Worm (Caenorhabditis elegans) whole organism, midembryonic: ENCODE measurements around the gene C23H4.8.

Experiments used
- T22C8.4 ChIP-seq: fragments of 200-800 bp; sonication (Bioruptor generic); IDR thresholded peaks from 2 replicates; pipeline ENCODE4 v1.3.6; 2022; ENCODE audit warnings: missing genetic modification characterization, missing compliant biosample characterization
- cog-1 ChIP-seq: sonication (generic microtip); optimal IDR thresholded peaks from 2 replicates; lab custom pipeline; 2016; ENCODE audit warnings: missing genetic modification characterization, missing compliant biosample characterization
- flt-1 ChIP-seq: fragments of 200-800 bp; sonication (Bioruptor generic); IDR thresholded peaks from 2 replicates; pipeline ENCODE4 v1.3.6; 2022; ENCODE audit warnings: missing genetic modification characterization, missing compliant biosample characterization
- klf-2 ChIP-seq: fragments of 200-800 bp; sonication (Bioruptor generic); conservative IDR thresholded peaks from 2 replicates; pipeline ENCODE4 v1.3.6; 2022; ENCODE audit warnings: missing genetic modification reagents, missing genetic modification characterization, missing compliant biosample characterization
- med-1 ChIP-seq: sonication (generic microtip); optimal IDR thresholded peaks from 2 replicates; lab custom pipeline; 2017; ENCODE audit warnings: missing genetic modification characterization, mild to moderate bottlenecking, missing compliant biosample characterization, antibody characterized with exemption, missing genetic modification reagents; ENCODE audit not compliant: insufficient read depth
- ref-1 ChIP-seq: fragments of 200-800 bp; sonication (Bioruptor generic); conservative IDR thresholded peaks from 2 replicates; pipeline ENCODE4 v1.3.6; 2022; ENCODE audit warnings: missing genetic modification reagents, missing genetic modification characterization, missing compliant biosample characterization
- tab-1 ChIP-seq: fragments of 200-800 bp; sonication (Bioruptor generic); IDR thresholded peaks from 2 replicates; pipeline ENCODE4 v1.3.6; 2022; ENCODE audit warnings: missing genetic modification characterization, missing compliant biosample characterization
- ztf-23 ChIP-seq: fragments of 200-800 bp; sonication (Bioruptor generic); IDR thresholded peaks from 2 replicates; pipeline ENCODE4 v1.3.6; 2022; ENCODE audit warnings: missing genetic modification reagents, missing genetic modification characterization, missing compliant biosample characterization
- ztf-29 ChIP-seq: fragments of 200-800 bp; sonication (Bioruptor generic); IDR thresholded peaks from 2 replicates; pipeline ENCODE4 v1.3.6; 2022; ENCODE audit warnings: missing genetic modification reagents, missing genetic modification characterization, missing compliant biosample characterization

C23H4.8 gene

DNA sequence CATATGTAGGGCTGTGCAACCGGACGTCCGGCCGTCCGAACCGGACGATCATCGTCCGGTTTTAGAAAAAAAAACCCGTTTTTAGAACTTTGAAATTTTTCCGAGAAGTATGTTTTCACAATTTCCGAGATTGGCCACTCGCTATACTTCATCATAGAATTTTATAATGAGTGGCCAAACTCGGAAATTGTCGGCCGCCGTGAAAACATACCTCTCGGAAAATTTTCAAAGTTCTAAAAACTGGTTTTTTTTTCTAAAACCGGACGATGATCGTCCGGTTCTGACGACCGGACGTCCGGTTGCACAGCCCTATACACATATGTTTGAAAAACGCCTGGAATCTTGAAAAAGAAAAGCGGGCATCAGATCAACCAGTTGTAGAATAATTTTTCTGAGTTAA lies 10.1 kb downstream of the C23H4.8 start:
- no peak for TF ChIP-seq flt-1

ce11 chrX:12229651-12230050 lies 12.6 kb downstream of the C23H4.8 start, which contains the start of gene cest-7:
Gene cest-7, plus strand, starts transcription at chrX:12229951.
- no peak for TF ChIP-seq ztf-29 (GFP tag; lab: Robert Waterston, UW)
- TF ChIP-seq ref-1 (GFP tag; lab: Robert Waterston, UW), result no peak
- TF ChIP-seq cog-1 (tag; lab: Kevin White, UChicago), result no peak
- TF ChIP-seq ztf-23, result no peak
- no peak for TF ChIP-seq klf-2 (GFP tag; lab: Robert Waterston, UW)
- TF ChIP-seq flt-1, result no peak
- no peak for TF ChIP-seq T22C8.4 (GFP tag; lab: Robert Waterston, UW)
- no peak for TF ChIP-seq med-1 (GFP tag; lab: Kevin White, UChicago)
- TF ChIP-seq tab-1 (GFP tag; lab: Robert Waterston, UW), result no peak

- no peak for TF ChIP-seq ref-1 (GFP tag; lab: Robert Waterston, UW)
- no peak for TF ChIP-seq ztf-29 (GFP tag; lab: Robert Waterston, UW)
Measured at ce11 chrX:12230357-12230756, 13.3 kb downstream of the C23H4.8 start.

DNA sequence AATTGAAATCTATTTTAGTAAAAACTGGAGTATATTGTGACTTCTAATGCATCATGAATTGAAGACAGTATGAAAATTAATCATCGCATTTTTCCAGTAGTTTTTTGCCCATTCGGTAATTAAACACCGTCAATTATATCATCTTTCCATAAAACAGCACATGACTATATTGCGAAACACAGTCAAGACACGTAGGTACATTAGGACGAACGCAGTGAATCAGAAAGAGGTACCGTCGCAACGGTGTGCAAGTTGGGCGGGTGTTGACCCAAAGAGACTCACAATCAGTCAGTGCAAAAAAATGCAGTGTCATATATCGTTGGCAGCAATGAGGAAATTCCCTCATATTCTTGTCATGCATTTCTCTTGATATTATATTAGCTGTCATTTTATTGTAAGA lies 17.4 kb downstream of the C23H4.8 start:
- TF ChIP-seq ztf-29 (GFP tag; lab: Robert Waterston, UW) (no peak), med-1 (GFP tag; lab: Kevin White, UChicago) (no peak), ref-1 (GFP tag; lab: Robert Waterston, UW) (no peak), tab-1 (GFP tag; lab: Robert Waterston, UW) (no peak), cog-1 (tag; lab: Kevin White, UChicago) (no peak), flt-1 (no peak), T22C8.4 (GFP tag; lab: Robert Waterston, UW) (no peak), ztf-23 (no peak), klf-2 (GFP tag; lab: Robert Waterston, UW) (no peak)

DNA sequence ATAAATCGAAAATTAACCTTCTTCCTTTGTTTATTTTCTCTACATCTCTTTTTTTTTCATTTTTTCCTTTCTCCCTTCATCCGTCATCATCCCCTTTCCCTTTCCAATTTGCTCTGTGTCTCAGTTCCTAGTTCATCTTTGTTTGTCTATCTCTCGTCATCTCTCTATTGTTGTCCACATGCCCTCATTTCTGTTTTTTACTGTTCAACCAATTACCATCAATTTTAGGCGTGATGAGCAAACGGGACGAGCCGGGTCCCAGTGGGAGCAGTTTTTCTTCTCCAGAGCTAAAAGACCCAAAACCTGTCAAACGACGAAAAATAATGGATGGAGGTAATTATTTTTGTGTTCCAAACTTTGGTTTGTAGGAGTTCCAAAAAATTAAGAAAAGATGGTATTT lies 18.3 kb downstream of the C23H4.8 start, which contains the start of gene C23H4.6:
Gene C23H4.6 (plus strand): TSS at position 219 of the 400 bp plus-strand sequence.
- TF ChIP-seq med-1 (GFP tag; lab: Kevin White, UChicago) (no peak), ztf-23 (no peak), ztf-29 (GFP tag; lab: Robert Waterston, UW) (no peak), ref-1 (GFP tag; lab: Robert Waterston, UW) (no peak), tab-1 (GFP tag; lab: Robert Waterston, UW) (no peak), cog-1 (tag; lab: Kevin White, UChicago) (no peak), flt-1 (no peak), klf-2 (GFP tag; lab: Robert Waterston, UW) (no peak), T22C8.4 (GFP tag; lab: Robert Waterston, UW) (no peak)

DNA sequence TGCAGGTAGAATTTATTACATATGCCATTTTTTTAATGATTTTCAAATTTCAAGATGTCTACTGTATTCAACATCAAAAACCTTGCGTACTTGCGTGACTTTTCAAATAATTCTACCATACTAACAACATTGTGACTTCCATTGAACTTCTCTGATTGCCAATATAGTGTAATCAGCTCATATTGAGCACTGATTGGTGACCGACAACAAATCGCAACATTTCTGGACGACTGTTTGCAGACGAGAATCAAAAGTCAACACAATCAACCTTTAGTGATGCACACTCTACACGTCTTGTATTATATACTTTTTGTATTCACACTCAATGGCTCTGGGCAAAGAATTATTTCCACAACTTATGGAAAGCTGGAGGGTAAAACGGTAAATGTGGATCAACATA lies 24.4 kb downstream of the C23H4.8 start, which contains the start of gene cest-3:
Gene cest-3 (plus strand): TSS at position 190 of the 400 bp plus-strand sequence.
- no peak for TF ChIP-seq ztf-23

- TF ChIP-seq flt-1 (no peak), ztf-29 (GFP tag; lab: Robert Waterston, UW) (no peak), cog-1 (tag; lab: Kevin White, UChicago) (no peak), ref-1 (GFP tag; lab: Robert Waterston, UW) (no peak), T22C8.4 (GFP tag; lab: Robert Waterston, UW) (no peak), klf-2 (GFP tag; lab: Robert Waterston, UW) (no peak)
Measured at ce11 chrX:12242902-12243301, 25.9 kb downstream of the C23H4.8 start.

ce11 chrX:12248140-12248539 lies 31.1 kb downstream of the C23H4.8 start:
- TF ChIP-seq ztf-23 (no peak), cog-1 (tag; lab: Kevin White, UChicago) (no peak), flt-1 (no peak), ref-1 (GFP tag; lab: Robert Waterston, UW) (no peak), T22C8.4 (GFP tag; lab: Robert Waterston, UW) (no peak), med-1 (GFP tag; lab: Kevin White, UChicago) (no peak), ztf-29 (GFP tag; lab: Robert Waterston, UW) (no peak), klf-2 (GFP tag; lab: Robert Waterston, UW) (no peak), tab-1 (GFP tag; lab: Robert Waterston, UW) (no peak)

DNA sequence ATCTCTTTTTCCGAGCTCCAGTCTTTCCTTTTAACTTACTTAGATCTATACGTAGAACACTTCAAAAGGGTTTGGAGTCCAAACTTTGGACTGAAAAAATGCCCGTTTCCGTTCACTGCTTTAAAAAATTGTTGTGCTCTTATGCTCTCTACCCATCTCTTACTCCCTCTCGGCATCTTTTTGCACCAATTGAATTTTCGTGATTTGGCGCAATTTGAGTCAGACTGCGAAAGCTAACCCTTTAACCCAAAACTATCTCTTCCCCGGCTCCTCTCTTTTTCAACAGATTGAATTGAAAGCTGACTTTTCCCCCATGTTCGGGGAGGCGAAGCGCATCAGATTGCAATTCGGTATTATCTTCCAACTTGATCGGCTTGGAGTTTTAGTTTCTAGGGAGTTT lies 35.1 kb downstream of the C23H4.8 start:
- TF ChIP-seq klf-2 (GFP tag; lab: Robert Waterston, UW) (no peak), med-1 (GFP tag; lab: Kevin White, UChicago) (no peak), flt-1 (no peak), ztf-29 (GFP tag; lab: Robert Waterston, UW) (no peak), tab-1 (GFP tag; lab: Robert Waterston, UW) (no peak), ztf-23 (no peak), T22C8.4 (GFP tag; lab: Robert Waterston, UW) (no peak)

ce11 chrX:12256594-12257048 lies 39.6 kb downstream of the C23H4.8 start, which contains the start of gene E01G6.2:
Gene E01G6.2, plus strand, starts transcription at chrX:12256644.
- TF ChIP-seq ztf-23 (no peak), cog-1 (tag; lab: Kevin White, UChicago) (no peak), tab-1 (GFP tag; lab: Robert Waterston, UW) (no peak), T22C8.4 (GFP tag; lab: Robert Waterston, UW) (no peak), med-1 (GFP tag; lab: Kevin White, UChicago) (no peak), flt-1 (no peak), ztf-29 (GFP tag; lab: Robert Waterston, UW) (no peak), ref-1 (GFP tag; lab: Robert Waterston, UW) (no peak), klf-2 (GFP tag; lab: Robert Waterston, UW) (no peak)
